Worm (Caenorhabditis elegans): Measurements from ENCODE around the gene cyp-13A4.

DNA sequence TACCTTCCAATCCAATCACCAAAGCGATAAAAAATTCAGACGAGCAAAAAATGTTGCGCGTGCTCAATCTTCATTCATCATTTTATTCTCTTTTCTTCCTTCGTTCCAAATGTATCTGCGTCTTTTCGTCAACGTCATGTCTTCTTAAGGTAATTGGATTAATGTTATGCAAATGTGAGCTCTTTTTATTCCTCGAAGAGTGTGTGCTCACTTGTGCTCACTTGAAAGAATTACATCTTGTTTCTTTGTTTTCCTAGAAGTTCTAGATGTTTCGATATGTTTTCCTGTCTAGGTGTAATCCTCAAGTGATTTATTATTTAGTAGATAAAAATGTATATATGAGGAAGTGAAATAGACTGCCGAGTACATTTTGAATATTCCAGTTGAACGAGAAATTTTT is 42.1 kb downstream of the cyp-13A4 start:
- TF ChIP-seq flt-1 (GFP tag; IDR thresholded peaks at IDR 0.05) (no peak), ama-1 (optimal IDR thresholded peaks at IDR 0.05) (no peak), ceh-36 (tag; optimal IDR thresholded peaks at IDR 0.05) (no peak)

All from whole organism, early embryonic.